Fruit fly (Drosophila melanogaster): ENCODE data around the gene CG32988.

CG32988 gene

dm6 chr2L:8866467-8866866, 1.8 kb downstream of the CG32988 start, which contains the start of gene CG9483:
TSS of gene CG9483 (plus strand) at chr2L:8866767.
- TF ChIP-seq CG11504 (tag; optimal IDR thresholded peaks at IDR 0.05) (no peak), sens-2 (GFP tag; IDR thresholded peaks at IDR 0.05) (no peak), fd102C (GFP tag; optimal IDR thresholded peaks at IDR 0.05) (no peak), CG8089 (GFP tag; optimal IDR thresholded peaks at IDR 0.05) (no peak), CG4617 (GFP tag; optimal IDR thresholded peaks at IDR 0.05; ENCODE audit: borderline replicate concordance) (no peak), D19B (GFP tag; optimal IDR thresholded peaks at IDR 0.05) (no peak), Hr51 (GFP tag; optimal IDR thresholded peaks at IDR 0.05) (no peak), knrl (GFP tag; IDR thresholded peaks at IDR 0.05; ENCODE audit: partially characterized antibody) (no peak), gt (GFP tag; IDR thresholded peaks at IDR 0.05) (no peak), chinmo (GFP tag; IDR thresholded peaks at IDR 0.05; ENCODE audit: partially characterized antibody) (no peak), Ssrp (tag; optimal IDR thresholded peaks at IDR 0.05) (no peak), jigr1 (GFP tag; IDR thresholded peaks at IDR 0.05) (no peak)

- TF ChIP-seq pros (GFP tag; optimal IDR thresholded peaks at IDR 0.05) (peak; percentile 58), mam (GFP tag; optimal IDR thresholded peaks at IDR 0.05) (no peak), gsb-n (tag; optimal IDR thresholded peaks at IDR 0.05) (peak; percentile 66)
Observed at dm6 chr2L:8871677-8872076, 7.0 kb downstream of the CG32988 start.

dm6 chr2L:8875835-8876234, 11.2 kb downstream of the CG32988 start:
- TF ChIP-seq mam (GFP tag; optimal IDR thresholded peaks at IDR 0.05) (no peak), chinmo (GFP tag; IDR thresholded peaks at IDR 0.05; ENCODE audit: partially characterized antibody) (no peak), cad (GFP tag; optimal IDR thresholded peaks at IDR 0.05) (peak; percentile 52), fd64A (GFP tag; optimal IDR thresholded peaks at IDR 0.05) (no peak), D (optimal IDR thresholded peaks at IDR 0.05) (peak; percentile 76), D (GFP tag; optimal IDR thresholded peaks at IDR 0.05) (no peak), Deaf1 (tag; optimal IDR thresholded peaks at IDR 0.05) (no peak), nau (GFP tag; optimal IDR thresholded peaks at IDR 0.05) (no peak), Ets65A (GFP tag) (peak; percentile 27), BEAF-32 (GFP tag; optimal IDR thresholded peaks at IDR 0.05) (no peak), HmgZ (tag; optimal IDR thresholded peaks at IDR 0.05) (no peak), CG12391 (tag; optimal IDR thresholded peaks at IDR 0.05) (no peak), sima (GFP tag; optimal IDR thresholded peaks at IDR 0.05) (no peak), Kr (GFP tag; optimal IDR thresholded peaks at IDR 0.05) (no peak), CG6175 (GFP tag; IDR thresholded peaks at IDR 0.05) (no peak), CG10366 (GFP tag; IDR thresholded peaks at IDR 0.05) (no peak), CG17802 (tag; optimal IDR thresholded peaks at IDR 0.05) (no peak), CG30431 (GFP tag; optimal IDR thresholded peaks at IDR 0.05) (no peak), CG7271 (tag; optimal IDR thresholded peaks at IDR 0.05) (no peak), fd102C (GFP tag; optimal IDR thresholded peaks at IDR 0.05) (no peak), tll (GFP tag; optimal IDR thresholded peaks at IDR 0.05) (peak in 1 of 2 experiments; percentile 58), jigr1 (GFP tag; IDR thresholded peaks at IDR 0.05) (no peak), H2.0 (GFP tag; IDR thresholded peaks at IDR 0.05) (no peak), CG15479 (GFP tag; optimal IDR thresholded peaks at IDR 0.05) (peak; percentile 1), lbe (GFP tag; optimal IDR thresholded peaks at IDR 0.05) (no peak), sug (tag; optimal IDR thresholded peaks at IDR 0.05) (no peak), ranshi (GFP tag; IDR thresholded peaks at IDR 0.05) (no peak), zfh1 (GFP tag; IDR thresholded peaks at IDR 0.05) (no peak), prd (optimal IDR thresholded peaks at IDR 0.05) (no peak), prd (GFP tag; IDR thresholded peaks at IDR 0.05) (peak; percentile 25; the same call in 1 of the 3 replicates), Ada2b (GFP tag; IDR thresholded peaks at IDR 0.05) (no peak), Lpt (GFP tag; optimal IDR thresholded peaks at IDR 0.05) (no peak), CG7987 (GFP tag; optimal IDR thresholded peaks at IDR 0.05) (no peak), Sry-δ (GFP tag; optimal IDR thresholded peaks at IDR 0.05) (no peak), pfk (GFP tag; optimal IDR thresholded peaks at IDR 0.05) (no peak), Sox102F (GFP tag; optimal IDR thresholded peaks at IDR 0.05) (no peak), zen (tag; optimal IDR thresholded peaks at IDR 0.05) (peak; percentile 90)
